Worm (Caenorhabditis elegans) whole organism, early embryonic: ENCODE data around the gene B0457.4.

Source experiments
- B0310.2 ChIP-seq: sonication (generic microtip); optimal IDR thresholded peaks from 2 replicates; lab custom pipeline; 2016; ENCODE audit warnings: mild to moderate bottlenecking, missing genetic modification characterization, missing compliant biosample characterization
- F13C5.2 ChIP-seq: sonication (generic microtip); optimal IDR thresholded peaks from 2 replicates; lab custom pipeline; 2017; ENCODE audit warnings: mild to moderate bottlenecking, missing genetic modification characterization, inconsistent platforms, missing compliant biosample characterization
- aly-1 ChIP-seq: sonication (generic microtip); optimal IDR thresholded peaks from 2 replicates; lab custom pipeline; 2016; ENCODE audit warnings: missing genetic modification characterization, missing compliant biosample characterization
- ama-1 ChIP-seq: fragments of 150-350 bp; optimal IDR thresholded peaks from 2 replicates; lab custom pipeline; 2014
- ceh-13 ChIP-seq: fragments of 200-800 bp; sonication (Bioruptor generic); optimal IDR thresholded peaks from 2 replicates; lab custom pipeline; 2018; ENCODE audit warnings: mild to moderate bottlenecking, missing genetic modification characterization, missing compliant biosample characterization
- ceh-36 ChIP-seq: sonication (generic microtip); optimal IDR thresholded peaks from 2 replicates; lab custom pipeline; 2016; ENCODE audit warnings: missing genetic modification characterization, inconsistent platforms, missing compliant biosample characterization
- ets-7 ChIP-seq: sonication (generic microtip); optimal IDR thresholded peaks from 2 replicates; lab custom pipeline; 2016; ENCODE audit warnings: missing genotype, missing genetic modification characterization, missing compliant biosample characterization
- flt-1 ChIP-seq: fragments of 200-800 bp; sonication (Bioruptor generic); IDR thresholded peaks from 2 replicates; pipeline ENCODE4 v1.3.6; 2022; ENCODE audit warnings: missing genetic modification characterization, missing compliant biosample characterization
- hmbx-1 ChIP-seq: sonication (generic microtip); optimal IDR thresholded peaks from 2 replicates; lab custom pipeline; 2016; ENCODE audit warnings: mild to moderate bottlenecking, missing genetic modification characterization, missing compliant biosample characterization
- hmg-4 ChIP-seq: fragments of 200-800 bp; sonication (Bioruptor generic); optimal IDR thresholded peaks from 2 replicates; lab custom pipeline; 2018; ENCODE audit warnings: mild to moderate bottlenecking, missing genetic modification characterization, missing compliant biosample characterization
- hnd-1 ChIP-seq: sonication (generic microtip); optimal IDR thresholded peaks from 2 replicates; lab custom pipeline; 2016; ENCODE audit warnings: missing genetic modification characterization, missing compliant biosample characterization
- pes-1 ChIP-seq: fragments of 200-800 bp; sonication (Bioruptor generic); IDR thresholded peaks from 2 replicates; pipeline ENCODE4 v1.3.6; 2022; ENCODE audit warnings: missing genetic modification reagents, missing genetic modification characterization, missing compliant biosample characterization
- scrt-1 ChIP-seq: fragments of 200-800 bp; sonication (Bioruptor generic); IDR thresholded peaks from 2 replicates; pipeline ENCODE4 v1.3.6; 2022; ENCODE audit warnings: missing genetic modification characterization, missing compliant biosample characterization
- sea-1 ChIP-seq: fragments of 200-800 bp; sonication (Bioruptor generic); conservative IDR thresholded peaks from 2 replicates; pipeline ENCODE4 v1.3.6; 2022; ENCODE audit warnings: missing genetic modification characterization, missing compliant biosample characterization
- tbx-11 ChIP-seq: fragments of 200-800 bp; sonication (Bioruptor generic); IDR thresholded peaks from 2 replicates; pipeline ENCODE4 v1.3.6; 2022; ENCODE audit warnings: missing genetic modification characterization, missing compliant biosample characterization
- tbx-37 ChIP-seq: fragments of 200-800 bp; sonication (Bioruptor generic); conservative IDR thresholded peaks from 2 replicates; pipeline ENCODE4 v1.3.6; 2022; ENCODE audit warnings: missing genetic modification reagents, missing genetic modification characterization, missing compliant biosample characterization
- tra-4 ChIP-seq: sonication (generic microtip); optimal IDR thresholded peaks from 2 replicates; lab custom pipeline; 2017; ENCODE audit warnings: missing genetic modification characterization, missing compliant biosample characterization

The B0457.4 gene

DNA sequence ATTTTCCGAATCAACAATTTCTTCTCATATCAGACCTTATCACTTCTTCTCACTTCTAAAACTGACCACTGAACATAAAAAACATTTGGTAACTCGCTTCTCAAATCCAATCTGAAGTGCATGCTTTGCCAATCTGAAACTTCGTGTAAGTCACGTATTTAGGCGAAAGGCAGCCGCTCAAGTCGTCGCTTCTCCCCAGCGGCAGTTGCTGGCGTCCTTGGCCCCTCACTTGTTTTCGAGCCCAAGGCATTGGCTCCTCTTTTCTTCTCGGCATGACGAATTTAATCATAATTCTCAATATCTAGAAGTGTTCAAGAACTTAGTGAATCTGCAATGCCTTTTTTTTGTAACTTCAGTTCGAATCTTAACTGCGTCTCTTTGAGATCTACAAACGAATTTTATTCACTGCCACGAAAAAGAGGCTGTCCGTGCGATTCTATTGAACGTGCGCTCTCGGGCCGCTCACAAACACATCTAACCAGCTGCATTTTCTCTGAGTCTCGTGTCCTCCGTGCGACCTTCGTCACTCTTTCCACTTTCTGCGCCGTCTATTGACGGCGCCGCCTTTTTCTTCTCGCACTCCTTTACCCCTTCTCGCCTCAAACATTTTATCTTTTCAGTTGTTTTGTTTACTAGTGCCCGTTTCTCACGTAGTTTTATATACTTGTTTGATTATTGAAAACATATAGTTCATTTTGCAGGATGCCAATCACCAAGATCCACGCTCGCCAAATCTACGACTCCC, 19.7 kb upstream of the B0457.4 start:
- TF ChIP-seq hmg-4 (GFP tag; lab: Kevin White, UChicago) (no peak), scrt-1 (GFP tag; lab: Robert Waterston, UW) (no peak)

DNA sequence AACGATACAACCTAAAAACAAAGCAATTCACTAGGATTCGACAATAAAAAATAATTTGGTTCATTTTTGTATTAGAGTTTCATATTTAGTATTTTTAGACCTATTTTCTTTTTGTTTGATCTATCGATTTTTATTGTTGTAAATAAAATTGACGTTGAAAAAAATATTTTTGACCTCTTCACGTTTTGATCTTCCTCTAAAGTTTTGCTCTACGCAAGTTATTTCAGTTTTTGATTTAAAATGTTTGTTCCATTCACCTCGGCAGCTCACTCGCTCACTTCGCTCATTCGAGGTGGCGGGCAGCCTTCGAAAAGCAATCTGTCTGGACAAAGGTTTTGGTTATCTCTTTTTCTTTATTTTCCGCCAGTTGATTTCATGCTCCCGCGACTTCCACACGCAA, 18.9 kb upstream of the B0457.4 start, which contains the start of gene enol-1:
Gene enol-1 (plus strand): TSS at position 235 of the 400 bp plus-strand sequence.
- no peak for TF ChIP-seq F13C5.2
- no peak for TF ChIP-seq hnd-1 (tag; lab: Kevin White, UChicago)
- no peak for TF ChIP-seq ama-1 (lab: Kevin White, UChicago)
- TF ChIP-seq ceh-13 (GFP tag; lab: Kevin White, UChicago): no peak
- no peak for TF ChIP-seq scrt-1 (GFP tag; lab: Robert Waterston, UW)
- TF ChIP-seq tbx-11 (GFP tag; lab: Robert Waterston, UW): no peak
- TF ChIP-seq hmbx-1 (tag; lab: Kevin White, UChicago): no peak
- no peak for TF ChIP-seq hmg-4 (GFP tag; lab: Kevin White, UChicago)
- TF ChIP-seq B0310.2: no peak
- no peak for TF ChIP-seq ets-7 (tag; lab: Kevin White, UChicago)
- no peak for TF ChIP-seq tra-4 (tag; lab: Kevin White, UChicago)
- TF ChIP-seq aly-1: no peak
- TF ChIP-seq tbx-37: no peak
- TF ChIP-seq pes-1 (GFP tag; lab: Robert Waterston, UW): no peak

DNA sequence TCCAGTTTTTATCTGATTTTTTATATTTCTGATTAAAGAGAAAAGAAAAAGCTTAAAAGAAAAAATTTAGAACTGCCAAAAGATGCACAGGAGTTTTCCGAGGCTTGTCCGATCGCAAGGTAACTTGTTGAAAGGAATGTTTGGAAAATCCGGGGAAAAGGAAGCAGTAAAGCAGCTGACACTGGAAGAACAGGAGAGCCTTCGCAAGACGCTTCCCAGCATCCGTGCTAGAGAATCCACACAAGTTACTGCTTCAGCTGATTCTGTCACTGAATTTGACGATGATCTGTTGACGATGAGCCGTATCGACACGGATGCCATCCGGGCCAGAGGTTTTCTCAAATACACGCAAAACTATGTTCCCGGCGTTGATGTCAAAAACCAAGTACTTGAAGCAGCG, 17.9 kb upstream of the B0457.4 start, which contains the start of gene mrpl-50:
Gene mrpl-50 (plus strand): TSS at position 71 of the 400 bp plus-strand sequence.
- TF ChIP-seq tra-4 (tag; lab: Kevin White, UChicago): peak; percentile 22
- TF ChIP-seq hnd-1 (tag; lab: Kevin White, UChicago): no peak
- TF ChIP-seq tbx-11 (GFP tag; lab: Robert Waterston, UW): no peak
- no peak for TF ChIP-seq pes-1 (GFP tag; lab: Robert Waterston, UW)
- TF ChIP-seq ets-7 (tag; lab: Kevin White, UChicago): no peak

DNA sequence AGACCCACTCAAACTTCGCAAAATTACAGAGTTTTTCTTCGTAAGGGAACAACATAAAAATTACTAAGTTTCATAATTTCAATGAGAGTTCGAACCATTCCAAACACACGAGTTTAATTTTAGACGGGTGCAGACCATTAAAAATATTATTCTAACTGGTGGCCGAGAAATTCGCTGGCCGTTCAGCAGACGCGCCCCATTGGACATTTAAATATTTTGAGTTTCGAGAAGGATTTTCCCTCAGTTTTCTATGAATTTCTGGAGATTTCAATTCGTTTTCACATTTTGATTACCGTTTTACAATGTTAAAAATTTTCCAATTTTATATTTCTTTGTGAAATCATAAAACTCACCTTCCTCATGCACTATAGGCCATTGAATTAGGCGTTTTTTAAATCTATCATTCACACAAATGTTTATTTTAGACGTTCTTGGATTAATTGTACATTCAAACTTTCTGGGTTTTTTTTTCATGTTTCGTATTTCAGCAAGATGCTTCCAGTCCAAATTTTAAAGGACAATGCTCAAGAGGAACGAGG, 15.5 kb upstream of the B0457.4 start, which contains the start of gene cct-2:
Gene cct-2 (plus strand): TSS at position 489 of the 539 bp plus-strand sequence.
- no peak for TF ChIP-seq B0310.2
- peak; percentile 25 for TF ChIP-seq ets-7 (tag; lab: Kevin White, UChicago)
- peak; percentile 52; the same call in 1 of the 2 replicates for TF ChIP-seq flt-1 (GFP tag; lab: Robert Waterston, UW)

DNA sequence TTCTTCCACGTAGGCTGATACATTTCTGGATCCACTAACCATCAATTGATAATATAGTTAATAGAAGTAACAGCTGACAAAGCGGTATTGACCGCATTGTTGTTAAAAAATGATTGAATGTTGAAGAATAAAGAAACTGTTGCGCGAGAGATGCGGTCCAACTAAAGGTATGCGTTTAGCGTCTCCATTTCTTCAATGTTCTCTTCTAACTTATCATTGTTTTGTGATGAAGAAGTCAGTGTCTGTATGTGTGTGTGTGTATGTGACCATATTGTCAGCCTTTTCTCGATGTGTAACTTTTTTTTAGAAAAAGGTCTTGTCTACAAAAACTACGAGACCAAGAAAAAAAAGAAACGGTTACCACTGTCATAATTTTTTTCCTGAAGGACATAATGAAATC, 14.6 kb upstream of the B0457.4 start, which contains the start of gene B0457.2:
Gene B0457.2 (minus strand): TSS at position 101 of the 400 bp plus-strand sequence.
- TF ChIP-seq hmbx-1 (tag; lab: Kevin White, UChicago): no peak
- TF ChIP-seq hnd-1 (tag; lab: Kevin White, UChicago): no peak
- TF ChIP-seq F13C5.2: no peak
- no peak for TF ChIP-seq ets-7 (tag; lab: Kevin White, UChicago)
- TF ChIP-seq ceh-36 (tag; lab: Kevin White, UChicago): no peak
- TF ChIP-seq hmg-4 (GFP tag; lab: Kevin White, UChicago): no peak
- TF ChIP-seq aly-1: no peak
- TF ChIP-seq pes-1 (GFP tag; lab: Robert Waterston, UW): no peak
- TF ChIP-seq ama-1 (lab: Kevin White, UChicago): no peak
- TF ChIP-seq B0310.2: no peak
- no peak for TF ChIP-seq tbx-11 (GFP tag; lab: Robert Waterston, UW)

DNA sequence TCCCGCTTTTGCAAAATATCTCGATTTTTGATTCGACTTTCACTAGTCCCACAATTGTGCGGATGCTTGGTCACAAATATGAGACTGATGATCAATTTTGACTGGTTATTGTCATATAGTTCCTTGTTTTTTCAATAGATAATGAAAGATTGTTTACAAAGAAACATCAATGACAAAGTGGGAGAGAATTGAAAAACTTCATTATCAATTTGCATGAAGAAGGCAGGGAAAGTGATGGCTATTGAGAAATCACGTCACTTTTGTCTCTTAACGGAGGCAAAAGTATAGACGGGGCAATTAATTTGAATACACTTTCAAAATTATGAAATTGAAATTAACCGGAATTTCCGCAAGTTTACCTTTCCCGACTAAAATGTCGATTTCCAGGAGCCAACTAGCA, 11.4 kb upstream of the B0457.4 start:
- TF ChIP-seq hmbx-1 (tag; lab: Kevin White, UChicago) (no peak), aly-1 (no peak), tra-4 (tag; lab: Kevin White, UChicago) (no peak), B0310.2 (no peak), F13C5.2 (no peak), hmg-4 (GFP tag; lab: Kevin White, UChicago) (no peak), scrt-1 (GFP tag; lab: Robert Waterston, UW) (no peak), flt-1 (GFP tag; lab: Robert Waterston, UW) (no peak), tbx-11 (GFP tag; lab: Robert Waterston, UW) (no peak), ets-7 (tag; lab: Kevin White, UChicago) (no peak), ama-1 (lab: Kevin White, UChicago) (no peak)

DNA sequence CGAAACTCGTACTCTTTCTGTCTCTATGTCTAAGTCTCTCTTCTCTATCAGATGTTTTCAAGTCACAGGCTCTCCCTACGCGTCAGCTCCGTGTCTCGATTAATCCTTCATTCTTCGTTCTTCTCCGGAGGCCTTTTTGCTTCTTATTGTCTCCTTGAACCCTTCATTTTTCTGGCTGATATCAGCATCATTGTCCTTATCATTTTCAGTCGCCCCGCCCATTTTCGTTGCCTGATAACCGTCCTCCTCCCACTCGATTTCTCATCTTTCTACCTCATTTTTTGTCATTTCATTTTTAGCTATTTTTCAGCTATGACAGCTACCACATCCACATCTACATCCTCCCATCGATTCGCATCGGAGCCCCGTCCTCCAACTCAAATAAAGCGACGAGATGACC, 10.3 kb upstream of the B0457.4 start, which contains the start of gene B0457.6:
Gene B0457.6 (plus strand): TSS at position 284 of the 400 bp plus-strand sequence.
- TF ChIP-seq hmbx-1 (tag; lab: Kevin White, UChicago) (no peak), flt-1 (GFP tag; lab: Robert Waterston, UW) (no peak), tbx-37 (no peak), ceh-36 (tag; lab: Kevin White, UChicago) (no peak), hmg-4 (GFP tag; lab: Kevin White, UChicago) (no peak), aly-1 (no peak), hnd-1 (tag; lab: Kevin White, UChicago) (no peak), F13C5.2 (no peak), ceh-13 (GFP tag; lab: Kevin White, UChicago) (no peak), pes-1 (GFP tag; lab: Robert Waterston, UW) (no peak), ets-7 (tag; lab: Kevin White, UChicago) (no peak), sea-1 (GFP tag; lab: Robert Waterston, UW) (no peak)

DNA sequence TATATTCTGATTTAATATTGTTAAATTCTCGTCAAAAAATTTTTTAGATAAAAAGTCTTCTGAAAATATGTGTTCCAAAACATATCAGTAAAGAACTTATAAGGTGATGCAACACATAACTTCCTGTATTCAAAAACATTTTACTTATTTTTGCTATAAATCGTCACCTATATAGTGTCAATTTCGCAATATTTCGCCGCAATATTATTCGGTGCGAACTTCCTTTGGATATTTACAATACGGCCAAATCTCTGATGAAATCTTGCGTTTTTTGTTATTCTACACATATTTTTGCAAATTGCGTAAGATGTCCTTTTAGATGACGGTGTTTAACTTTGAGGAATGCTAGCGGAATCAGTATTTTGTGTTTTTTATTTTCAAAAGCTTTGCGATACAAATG, 9.6 kb upstream of the B0457.4 start:
- no peak for TF ChIP-seq hmbx-1 (tag; lab: Kevin White, UChicago)
- no peak for TF ChIP-seq tbx-11 (GFP tag; lab: Robert Waterston, UW)
- no peak for TF ChIP-seq B0310.2
- TF ChIP-seq F13C5.2: no peak
- TF ChIP-seq ceh-13 (GFP tag; lab: Kevin White, UChicago): no peak
- TF ChIP-seq tra-4 (tag; lab: Kevin White, UChicago): no peak
- no peak for TF ChIP-seq pes-1 (GFP tag; lab: Robert Waterston, UW)
- no peak for TF ChIP-seq flt-1 (GFP tag; lab: Robert Waterston, UW)
- TF ChIP-seq sea-1 (GFP tag; lab: Robert Waterston, UW): no peak
- TF ChIP-seq hnd-1 (tag; lab: Kevin White, UChicago): no peak
- no peak for TF ChIP-seq aly-1
